Worm (Caenorhabditis elegans) whole organism, L4 larva: ENCODE results near the gene F46H5.3.

ENCODE experiments used
- aly-2 ChIP-seq: sonication (generic microtip); optimal IDR thresholded peaks from 2 replicates; lab custom pipeline; 2018; ENCODE audit warnings: missing biosample characterization, missing genetic modification characterization
- ceh-82 ChIP-seq: sonication (generic microtip); optimal IDR thresholded peaks from 2 replicates; lab custom pipeline; 2017; ENCODE audit warnings: missing biosample characterization, missing genetic modification characterization
- ces-1 ChIP-seq: fragments of 150-350 bp; sonication (generic microtip); optimal IDR thresholded peaks from 4 replicates; lab custom pipeline; 2014; ENCODE audit warnings: missing biosample characterization, missing genetic modification reagents, missing genetic modification characterization
- jun-1 ChIP-seq: fragments of 150-350 bp; optimal IDR thresholded peaks from 2 replicates; lab custom pipeline; 2014; ENCODE audit warnings: missing biosample characterization, missing genetic modification reagents, missing genetic modification characterization
- lin-15B ChIP-seq: fragments of 150-350 bp; sonication (generic microtip); optimal IDR thresholded peaks from 3 replicates; lab custom pipeline; 2014; ENCODE audit warnings: missing biosample characterization, missing genetic modification characterization
- nhr-10 ChIP-seq: fragments of 150-350 bp; optimal IDR thresholded peaks from 2 replicates; lab custom pipeline; 2014; ENCODE audit warnings: missing biosample characterization, missing genetic modification characterization
- nhr-6 ChIP-seq: fragments of 150-350 bp; optimal IDR thresholded peaks from 2 replicates; lab custom pipeline; 2014; ENCODE audit warnings: missing biosample characterization, missing genetic modification characterization
- snpc-4 ChIP-seq: fragments of 150-350 bp; optimal IDR thresholded peaks from 2 replicates; lab custom pipeline; 2014; ENCODE audit warnings: missing biosample characterization, missing genetic modification characterization
- tra-1 ChIP-seq: fragments of 200-800 bp; sonication (Bioruptor generic); IDR thresholded peaks from 2 replicates; pipeline ENCODE4 v1.3.6; 2022; ENCODE audit warnings: missing genetic modification reagents, missing genetic modification characterization, missing compliant biosample characterization

DNA sequence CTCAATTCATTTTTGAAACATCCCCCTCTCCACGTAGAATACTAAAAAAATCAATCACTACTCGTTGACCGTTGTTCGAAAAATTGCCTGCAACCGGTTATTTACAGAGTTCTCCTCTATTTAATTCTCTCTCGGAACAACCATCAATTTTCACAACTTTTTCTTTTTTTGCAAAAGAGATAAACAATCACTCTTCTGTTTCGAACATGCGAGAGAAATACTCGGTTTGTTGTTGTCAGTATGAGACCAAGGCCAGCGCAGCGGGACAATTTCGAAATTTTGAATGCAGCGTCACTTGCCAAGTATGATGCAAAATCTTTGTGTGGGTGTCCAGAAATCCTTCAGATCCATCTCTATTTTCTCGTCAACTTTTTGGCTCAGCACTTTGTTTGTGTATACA is 8.1 kb downstream of the F46H5.3 start:
- no peak for TF ChIP-seq ceh-82 (tag; lab: Kevin White, UChicago)
- TF ChIP-seq nhr-6 (tag; lab: Kevin White, UChicago): no peak
- no peak for TF ChIP-seq aly-2
- no peak for TF ChIP-seq lin-15B
- TF ChIP-seq snpc-4 (tag; lab: Kevin White, UChicago): no peak
- TF ChIP-seq nhr-10 (tag; lab: Kevin White, UChicago): no peak
- TF ChIP-seq jun-1 (tag; lab: Kevin White, UChicago): no peak
- TF ChIP-seq tra-1: no peak
- TF ChIP-seq ces-1: no peak
